Fruit fly (Drosophila melanogaster) whole organism, embryonic: ENCODE measurements around the gene CG2540.

Experiments used
- Adf1 ChIP-seq: fragments of 200-800 bp; sonication (Bioruptor generic); IDR thresholded peaks from 2 replicates; pipeline ENCODE4 v1.3.6; 2022; ENCODE audit warnings: missing biosample characterization, missing genetic modification characterization
- CG10147 ChIP-seq: fragments of 200-800 bp; sonication (Bioruptor generic); optimal IDR thresholded peaks from 2 replicates; lab custom pipeline; 2019; ENCODE audit warnings: missing biosample characterization, mild to moderate bottlenecking, missing genetic modification characterization, moderate library complexity
- CG10654 ChIP-seq: fragments of 200-800 bp; sonication (Bioruptor generic); optimal IDR thresholded peaks from 2 replicates; lab custom pipeline; 2016; ENCODE audit warnings: missing biosample characterization, missing genetic modification characterization
- CG10979 ChIP-seq: fragments of 200-800 bp; sonication (Bioruptor generic); optimal IDR thresholded peaks from 2 replicates; lab custom pipeline; 2018; ENCODE audit warnings: missing biosample characterization, mild to moderate bottlenecking, missing genetic modification characterization, moderate library complexity
- CG11085 ChIP-seq: fragments of 200-800 bp; sonication (Bioruptor generic); IDR thresholded peaks from 2 replicates; pipeline ENCODE4 v1.3.6; 2022; ENCODE audit warnings: missing biosample characterization, missing genetic modification characterization
- CG11696 ChIP-seq: fragments of 200-800 bp; sonication (Bioruptor generic); IDR thresholded peaks from 2 replicates; pipeline ENCODE4 v1.3.6; 2022; ENCODE audit warnings: missing biosample characterization, missing genetic modification characterization
- CG12219 ChIP-seq: fragments of 200-800 bp; sonication (Bioruptor generic); optimal IDR thresholded peaks from 3 replicates; lab custom pipeline; 2018; ENCODE audit warnings: missing biosample characterization, mild to moderate bottlenecking, missing genetic modification characterization
- CG14441 ChIP-seq: fragments of 200-800 bp; sonication (Bioruptor generic); IDR thresholded peaks from 2 replicates; pipeline ENCODE4 v1.3.6; 2022; ENCODE audit warnings: missing biosample characterization, missing genetic modification characterization
- CG14710 ChIP-seq: fragments of 200-800 bp; sonication (Bioruptor generic); optimal IDR thresholded peaks from 3 replicates; lab custom pipeline; 2019; ENCODE audit warnings: missing biosample characterization, mild to moderate bottlenecking, missing genetic modification characterization, moderate library complexity
- CG1602 ChIP-seq: fragments of 200-800 bp; sonication (Bioruptor generic); optimal IDR thresholded peaks from 3 replicates; lab custom pipeline; 2016; ENCODE audit warnings: missing biosample characterization, missing genetic modification characterization
- CG17328 ChIP-seq: fragments of 200-800 bp; sonication (Bioruptor generic); IDR thresholded peaks from 2 replicates; pipeline ENCODE4 v1.3.6; 2022; ENCODE audit warnings: missing biosample characterization, missing genetic modification characterization
- CG17361 ChIP-seq: fragments of 200-800 bp; sonication (Bioruptor generic); IDR thresholded peaks from 3 replicates; pipeline ENCODE4 v1.3.6; 2022; ENCODE audit warnings: missing biosample characterization, missing genetic modification characterization
- CG1832 ChIP-seq: fragments of 200-800 bp; sonication (Bioruptor generic); optimal IDR thresholded peaks from 2 replicates; lab custom pipeline; 2017; ENCODE audit warnings: missing biosample characterization, mild to moderate bottlenecking, missing genetic modification characterization, inconsistent platforms
- CG30020 ChIP-seq: fragments of 200-800 bp; optimal IDR thresholded peaks from 2 replicates; lab custom pipeline; 2019; ENCODE audit warnings: missing biosample characterization, mild to moderate bottlenecking, missing genetic modification characterization, moderate library complexity
- CG3065 ChIP-seq: fragments of 200-800 bp; sonication (Bioruptor generic); optimal IDR thresholded peaks from 2 replicates; lab custom pipeline; 2016; ENCODE audit warnings: missing biosample characterization, missing genetic modification characterization
- CG31388 ChIP-seq: fragments of 200-800 bp; sonication (Bioruptor generic); optimal IDR thresholded peaks from 2 replicates; lab custom pipeline; 2016; ENCODE audit warnings: missing biosample characterization, missing genetic modification characterization
- CG3407 ChIP-seq: fragments of 200-800 bp; sonication (Bioruptor generic); optimal IDR thresholded peaks from 2 replicates; lab custom pipeline; 2018; ENCODE audit warnings: missing biosample characterization, mild to moderate bottlenecking, missing genetic modification characterization
- CG5180 ChIP-seq: fragments of 200-800 bp; sonication (Bioruptor generic); optimal IDR thresholded peaks from 3 replicates; lab custom pipeline; 2017; ENCODE audit warnings: missing biosample characterization, missing genetic modification characterization, mild to moderate bottlenecking, moderate library complexity, missing genetic modification reagents
- CG5245 ChIP-seq: fragments of 200-800 bp; sonication (Bioruptor generic); optimal IDR thresholded peaks from 3 replicates; lab custom pipeline; 2016; ENCODE audit warnings: missing biosample characterization, missing genetic modification characterization
- CG6654 ChIP-seq: fragments of 200-800 bp; sonication (Bioruptor generic); optimal IDR thresholded peaks from 2 replicates; lab custom pipeline; 2017; ENCODE audit warnings: missing biosample characterization, mild to moderate bottlenecking, missing genetic modification characterization
- CG7963 ChIP-seq: fragments of 200-800 bp; sonication (Bioruptor generic); IDR thresholded peaks from 3 replicates; pipeline ENCODE4 v1.3.6; 2022; ENCODE audit warnings: missing biosample characterization, missing genetic modification characterization; ENCODE audit not compliant: partially characterized antibody
- CG9215 ChIP-seq: fragments of 200-800 bp; sonication (Bioruptor generic); IDR thresholded peaks from 2 replicates; pipeline ENCODE4 v1.3.6; 2022; ENCODE audit warnings: missing biosample characterization, missing genetic modification characterization
- ERR ChIP-seq: fragments of 200-800 bp; sonication (Bioruptor generic); optimal IDR thresholded peaks from 2 replicates; lab custom pipeline; 2016; ENCODE audit warnings: missing biosample characterization, missing genetic modification characterization
- Elba2 ChIP-seq: fragments of 200-800 bp; sonication (Bioruptor generic); optimal IDR thresholded peaks from 3 replicates; lab custom pipeline; 2016; ENCODE audit warnings: missing biosample characterization, missing genetic modification characterization
- Ets65A ChIP-seq: fragments of 200-800 bp; sonication (Bioruptor generic); peaks from one replicate; lab custom pipeline; 2016; ENCODE audit warnings: missing biosample characterization, missing genetic modification characterization
- Fer3 ChIP-seq: fragments of 200-800 bp; sonication (Bioruptor generic); optimal IDR thresholded peaks from 2 replicates; lab custom pipeline; 2018; ENCODE audit warnings: missing biosample characterization, mild to moderate bottlenecking, missing genetic modification characterization, moderate library complexity
- GATAe ChIP-seq: fragments of 200-800 bp; sonication (Bioruptor generic); conservative IDR thresholded peaks from 2 replicates; pipeline ENCODE4 v1.3.6; 2022; ENCODE audit warnings: missing biosample characterization, missing genetic modification characterization
- Gug ChIP-seq: fragments of 200-800 bp; sonication (Bioruptor generic); IDR thresholded peaks from 4 replicates; pipeline ENCODE4 v1.3.6; 2022; ENCODE audit warnings: missing biosample characterization, missing genetic modification characterization
- HLH54F ChIP-seq: fragments of 200-800 bp; sonication (Bioruptor generic); optimal IDR thresholded peaks from 3 replicates; lab custom pipeline; 2016; ENCODE audit warnings: missing biosample characterization, missing genetic modification characterization
- Hmx ChIP-seq: fragments of 200-800 bp; sonication (Bioruptor generic); optimal IDR thresholded peaks from 2 replicates; lab custom pipeline; 2016; ENCODE audit warnings: missing biosample characterization, missing genetic modification characterization
- Hr78 ChIP-seq, 2 experiments: fragments of 200-800 bp in 1 of 2; fragments of >200 bp in 1 of 2; sonication (Bioruptor generic) in 1 of 2; optimal IDR thresholded peaks; 2 replicates each; lab custom pipeline; 2017 to 2019; ENCODE audit warnings: missing biosample characterization in 2 of 2, missing genetic modification characterization in 2 of 2, mild to moderate bottlenecking in 1 of 2, moderate library complexity in 1 of 2
- Myb ChIP-seq: fragments of 200-800 bp; sonication (Bioruptor generic); optimal IDR thresholded peaks from 2 replicates; lab custom pipeline; 2016; ENCODE audit warnings: missing biosample characterization, missing genetic modification characterization
- Oaz ChIP-seq: fragments of 200-800 bp; sonication (Bioruptor generic); IDR thresholded peaks from 2 replicates; pipeline ENCODE4 v1.3.6; 2022; ENCODE audit warnings: missing biosample characterization, missing genetic modification characterization
- Stat92E ChIP-seq, 3 experiments: fragments of >200 bp in 2 of 3; fragments of 200-800 bp in 1 of 3; sonication (Bioruptor generic) in 1 of 3; optimal IDR thresholded peaks; 2 replicates each; lab custom pipeline; 2017 to 2019; ENCODE audit warnings: missing biosample characterization in 3 of 3, missing genetic modification characterization in 3 of 3, mild to moderate bottlenecking in 1 of 3, moderate library complexity in 1 of 3
- Xrp1 ChIP-seq: fragments of 200-800 bp; sonication (Bioruptor generic); IDR thresholded peaks from 2 replicates; pipeline ENCODE4 v1.3.6; 2022; ENCODE audit warnings: missing biosample characterization, missing genetic modification characterization
- bbx ChIP-seq: fragments of 200-800 bp; sonication (Bioruptor generic); IDR thresholded peaks from 2 replicates; pipeline ENCODE4 v1.3.6; 2022; ENCODE audit warnings: missing biosample characterization, missing genetic modification characterization; ENCODE audit not compliant: partially characterized antibody
- bcd ChIP-seq: fragments of 200-800 bp; sonication (Bioruptor generic); optimal IDR thresholded peaks from 2 replicates; lab custom pipeline; 2017; ENCODE audit warnings: missing biosample characterization, mild to moderate bottlenecking, missing genetic modification characterization
- bigmax ChIP-seq: fragments of 200-800 bp; sonication (Bioruptor generic); optimal IDR thresholded peaks from 2 replicates; lab custom pipeline; 2018; ENCODE audit warnings: missing biosample characterization, mild to moderate bottlenecking, missing genetic modification characterization
- chm ChIP-seq: fragments of 200-800 bp; sonication (Bioruptor generic); IDR thresholded peaks from 2 replicates; pipeline ENCODE4 v1.3.6; 2022; ENCODE audit warnings: missing biosample characterization, missing genetic modification characterization
- ci ChIP-seq: fragments of 200-800 bp; sonication (Bioruptor generic); IDR thresholded peaks from 3 replicates; pipeline ENCODE4 v1.3.6; 2022; ENCODE audit warnings: missing biosample characterization, missing genetic modification characterization
- danr ChIP-seq: fragments of 200-800 bp; sonication (Bioruptor generic); IDR thresholded peaks from 2 replicates; pipeline ENCODE4 v1.3.6; 2022; ENCODE audit warnings: missing biosample characterization, missing genetic modification characterization
- dmrt11E ChIP-seq: fragments of 200-800 bp; sonication (Bioruptor generic); optimal IDR thresholded peaks from 3 replicates; lab custom pipeline; 2018; ENCODE audit warnings: missing biosample characterization, mild to moderate bottlenecking, missing genetic modification characterization, moderate library complexity
- dmrt99B ChIP-seq: fragments of 200-800 bp; sonication (Bioruptor generic); optimal IDR thresholded peaks from 2 replicates; lab custom pipeline; 2018; ENCODE audit warnings: missing biosample characterization, mild to moderate bottlenecking, missing genetic modification characterization, moderate library complexity
- en ChIP-seq: fragments of 200-800 bp; sonication (Bioruptor generic); optimal IDR thresholded peaks from 2 replicates; lab custom pipeline; 2016; ENCODE audit warnings: missing biosample characterization, missing genetic modification characterization
- gcm ChIP-seq: fragments of 200-800 bp; sonication (Bioruptor generic); optimal IDR thresholded peaks from 2 replicates; lab custom pipeline; 2019; ENCODE audit warnings: missing biosample characterization, mild to moderate bottlenecking, missing genetic modification characterization, moderate library complexity
- jumu ChIP-seq: fragments of 200-800 bp; sonication (Bioruptor generic); optimal IDR thresholded peaks from 3 replicates; lab custom pipeline; 2016; ENCODE audit warnings: missing biosample characterization, missing genetic modification characterization
- oc ChIP-seq: fragments of 200-800 bp; sonication (Bioruptor generic); optimal IDR thresholded peaks from 2 replicates; lab custom pipeline; 2018; ENCODE audit warnings: missing biosample characterization, mild to moderate bottlenecking, missing genetic modification characterization, moderate library complexity
- peb ChIP-seq: fragments of 200-800 bp; sonication (Bioruptor generic); IDR thresholded peaks from 2 replicates; pipeline ENCODE4 v1.3.6; 2022; ENCODE audit warnings: missing biosample characterization, missing genetic modification characterization
- schlank ChIP-seq: fragments of 200-800 bp; sonication (Bioruptor generic); optimal IDR thresholded peaks from 2 replicates; lab custom pipeline; 2018; ENCODE audit warnings: missing biosample characterization, mild to moderate bottlenecking, missing genetic modification characterization
- stc ChIP-seq: fragments of 200-800 bp; sonication (Bioruptor generic); IDR thresholded peaks from 2 replicates; pipeline ENCODE4 v1.3.6; 2022; ENCODE audit warnings: missing biosample characterization, missing genetic modification characterization

The CG2540 gene

DNA sequence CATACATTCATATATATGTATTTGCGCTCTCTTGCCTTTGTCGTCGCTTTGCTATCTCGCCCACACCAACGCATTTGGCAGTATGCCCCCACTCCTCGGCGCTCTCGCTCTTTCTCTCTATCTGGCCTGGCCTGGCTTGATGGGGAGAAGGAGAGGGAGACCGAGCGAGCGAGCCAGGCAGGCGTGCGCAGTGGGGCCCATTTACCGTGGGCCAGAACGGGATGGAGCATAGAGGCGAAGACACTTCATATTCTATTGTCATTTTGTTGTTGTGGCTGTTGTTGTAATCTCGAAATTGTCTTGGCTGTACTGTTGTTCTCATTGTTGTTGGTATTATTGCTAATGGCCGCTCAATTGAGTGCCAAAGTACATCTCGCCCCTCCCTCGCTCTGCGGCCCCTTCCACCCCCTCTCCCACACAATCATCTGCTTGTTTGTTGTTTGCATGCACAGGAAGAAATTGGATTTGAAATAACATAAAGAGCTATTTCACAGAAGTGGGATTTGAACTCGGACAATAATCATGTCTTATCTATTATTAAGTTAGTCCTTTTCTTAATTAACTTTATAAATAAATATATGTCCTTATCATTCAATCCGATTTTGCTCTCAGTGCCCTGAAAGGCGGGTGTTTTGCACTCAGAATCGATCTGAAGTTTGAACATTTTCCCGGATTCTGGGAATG lies 35.6 kb downstream of the CG2540 start (continued):
- peak; percentile 98 for TF ChIP-seq CG11085 (GFP tag; lab: Robert Waterston, UW)
- peak; percentile 37 for TF ChIP-seq jumu (GFP tag; lab: Kevin White, UChicago)
- peak; percentile 78 for TF ChIP-seq Oaz (GFP tag; lab: Robert Waterston, UW)
- peak; percentile 87 for TF ChIP-seq stc (GFP tag; lab: Robert Waterston, UW)
- TF ChIP-seq CG14441, result peak; percentile 92
- TF ChIP-seq CG1832, result peak; percentile 93
- peak; percentile 88 for TF ChIP-seq dmrt99B
- TF ChIP-seq Hmx, result no peak
- TF ChIP-seq peb, result peak; percentile 82
- peak; percentile 5 for TF ChIP-seq bigmax (GFP tag; lab: Kevin White, UChicago)
- peak; percentile 75 for TF ChIP-seq CG12219
- TF ChIP-seq bbx, result no peak
- peak; percentile 88 for TF ChIP-seq danr (GFP tag; lab: Robert Waterston, UW)
- TF ChIP-seq CG17361, result peak; percentile 94
- TF ChIP-seq Elba2, result no peak
- TF ChIP-seq CG10979 (tag; lab: Kevin White, UChicago), result peak; percentile 90
- peak; percentile 86 for TF ChIP-seq CG1602 (GFP tag; lab: Kevin White, UChicago)
- peak; percentile 84 for TF ChIP-seq chm (GFP tag; lab: Robert Waterston, UW)
- TF ChIP-seq Adf1 (GFP tag; lab: Robert Waterston, UW), result peak; percentile 76
- TF ChIP-seq CG10147 (GFP tag; lab: Kevin White, UChicago), result peak; percentile 85
- peak; percentile 91 for TF ChIP-seq dmrt11E
- TF ChIP-seq oc (tag; lab: Kevin White, UChicago), result peak; percentile 71
- peak; percentile 77 for TF ChIP-seq CG5245 (GFP tag; lab: Kevin White, UChicago)
- peak; percentile 91 for TF ChIP-seq Ets65A (GFP tag; lab: Kevin White, UChicago)
- peak; percentile 81 for TF ChIP-seq CG3407 (GFP tag; lab: Kevin White, UChicago)
- TF ChIP-seq ERR (GFP tag; lab: Kevin White, UChicago), result no peak
- peak; percentile 84 for TF ChIP-seq schlank
- TF ChIP-seq Myb (GFP tag; lab: Kevin White, UChicago), result peak; percentile 3
- peak; percentile 83 for TF ChIP-seq CG10654 (GFP tag; lab: Kevin White, UChicago)
- TF ChIP-seq CG7963 (GFP tag; lab: Robert Waterston, UW), result no peak
- peak; percentile 90 for TF ChIP-seq Fer3
- TF ChIP-seq en (GFP tag; lab: Kevin White, UChicago), result no peak
- TF ChIP-seq ci (GFP tag; lab: Robert Waterston, UW), result peak; percentile 91
- TF ChIP-seq CG3065 (GFP tag; lab: Kevin White, UChicago), result peak; percentile 56
- peak; percentile 43 for TF ChIP-seq HLH54F
- peak; percentile 89 for TF ChIP-seq bcd
- peak; percentile 87 for TF ChIP-seq Gug (GFP tag; lab: Robert Waterston, UW)
- TF ChIP-seq CG6654, result peak; percentile 65
- TF ChIP-seq CG9215 (GFP tag; lab: Robert Waterston, UW), result no peak; the same call in 1 of the 2 replicates
- peak; percentile 95 for TF ChIP-seq CG17328 (GFP tag; lab: Robert Waterston, UW)
- TF ChIP-seq Hr78 (GFP tag; optimal IDR thresholded peaks at IDR 0.05; lab: Kevin White, UChicago), result peak in 1 of 2 experiments; percentile 54
- TF ChIP-seq CG30020 (tag; lab: Kevin White, UChicago), result peak; percentile 49
- peak; percentile 86 for TF ChIP-seq CG14710
- peak; percentile 75 for TF ChIP-seq GATAe
- peak; percentile 45 for TF ChIP-seq CG31388 (GFP tag; lab: Kevin White, UChicago)
- peak; percentile 81 for TF ChIP-seq CG11696 (GFP tag; lab: Robert Waterston, UW)
- TF ChIP-seq gcm (GFP tag; lab: Kevin White, UChicago), result peak; percentile 87
- TF ChIP-seq Stat92E (GFP tag; optimal IDR thresholded peaks at IDR 0.05; lab: Kevin White, UChicago), result peak in 1 of 3 experiments; percentile 7
- peak; percentile 95 for TF ChIP-seq Xrp1 (GFP tag; lab: Robert Waterston, UW)
- TF ChIP-seq CG5180 (GFP tag; lab: Kevin White, UChicago), result peak; percentile 69
